Worm (Caenorhabditis elegans) whole organism, L2 larva: ENCODE data around the gene metl-18.

Experiments used
- C34F6.9 ChIP-seq: fragments of 150-350 bp; optimal IDR thresholded peaks from 2 replicates; lab custom pipeline; 2014; ENCODE audit warnings: missing biosample characterization, missing genetic modification characterization
- F13H6.1 ChIP-seq: sonication (generic microtip); optimal IDR thresholded peaks from 2 replicates; lab custom pipeline; 2016; ENCODE audit warnings: missing genetic modification characterization, missing compliant biosample characterization
- Y55F3AM.14 ChIP-seq: fragments of 200-800 bp; sonication (Bioruptor generic); optimal IDR thresholded peaks from 2 replicates; lab custom pipeline; 2018; ENCODE audit warnings: mild to moderate bottlenecking, missing genetic modification characterization, missing compliant biosample characterization
- ZK546.5 ChIP-seq: sonication (generic microtip); optimal IDR thresholded peaks from 2 replicates; lab custom pipeline; 2017; ENCODE audit warnings: missing biosample characterization, missing genetic modification characterization
- alr-1 ChIP-seq: fragments of 150-350 bp; optimal IDR thresholded peaks from 2 replicates; lab custom pipeline; 2014; ENCODE audit warnings: missing biosample characterization, missing genetic modification characterization
- aly-2 ChIP-seq: fragments of 150-350 bp; optimal IDR thresholded peaks from 2 replicates; lab custom pipeline; 2014; ENCODE audit warnings: missing biosample characterization, missing genetic modification characterization
- blmp-1 ChIP-seq: sonication (generic microtip); optimal IDR thresholded peaks from 2 replicates; lab custom pipeline; 2017; ENCODE audit warnings: missing genetic modification characterization, mild to moderate bottlenecking, missing compliant biosample characterization, antibody characterized with exemption, moderate library complexity; ENCODE audit not compliant: insufficient read depth
- ceh-16 ChIP-seq: fragments of 150-350 bp; optimal IDR thresholded peaks from 2 replicates; lab custom pipeline; 2014; ENCODE audit warnings: missing biosample characterization, missing genetic modification characterization
- ceh-82 ChIP-seq: fragments of 150-350 bp; optimal IDR thresholded peaks from 2 replicates; lab custom pipeline; 2014; ENCODE audit warnings: missing biosample characterization, missing genetic modification characterization
- crh-2 ChIP-seq: sonication (generic microtip); optimal IDR thresholded peaks from 2 replicates; lab custom pipeline; 2017; ENCODE audit warnings: missing biosample characterization, missing genetic modification characterization
- dmd-4 ChIP-seq: sonication (generic microtip); optimal IDR thresholded peaks from 2 replicates; lab custom pipeline; 2017; ENCODE audit warnings: missing biosample characterization, missing genetic modification characterization
- egl-27 ChIP-seq: sonication (generic microtip); optimal IDR thresholded peaks from 3 replicates; lab custom pipeline; 2017; ENCODE audit warnings: missing biosample characterization, missing genetic modification reagents, missing genetic modification characterization
- elt-1 ChIP-seq: fragments of 150-350 bp; optimal IDR thresholded peaks from 2 replicates; lab custom pipeline; 2014; ENCODE audit warnings: missing biosample characterization, missing genetic modification characterization
- elt-3 ChIP-seq: sonication (generic microtip); optimal IDR thresholded peaks from 2 replicates; lab custom pipeline; 2017; ENCODE audit warnings: missing biosample characterization, missing genetic modification characterization
- gmeb-1 ChIP-seq: fragments of 150-350 bp; optimal IDR thresholded peaks from 2 replicates; lab custom pipeline; 2014; ENCODE audit warnings: missing biosample characterization, missing genetic modification characterization
- lin-11 ChIP-seq: fragments of 150-350 bp; sonication (generic microtip); optimal IDR thresholded peaks from 2 replicates; lab custom pipeline; 2014; ENCODE audit warnings: missing biosample characterization, missing genetic modification characterization, inconsistent platforms, mixed read lengths
- lin-13 ChIP-seq: fragments of 150-350 bp; optimal IDR thresholded peaks from 2 replicates; lab custom pipeline; 2014; ENCODE audit warnings: missing biosample characterization, missing genetic modification reagents, missing genetic modification characterization
- lin-39 ChIP-seq: fragments of 150-350 bp; optimal IDR thresholded peaks from 2 replicates; lab custom pipeline; 2014; ENCODE audit warnings: missing biosample characterization, missing genetic modification reagents, missing genetic modification characterization
- lsy-2 ChIP-seq, 2 experiments: fragments of 150-350 bp in 1 of 2; sonication (generic microtip) in 1 of 2; optimal IDR thresholded peaks; 2 replicates each; lab custom pipeline; 2014 to 2017; ENCODE audit warnings: missing biosample characterization in 2 of 2, missing genetic modification characterization in 2 of 2
- mab-5 ChIP-seq: fragments of 150-350 bp; optimal IDR thresholded peaks from 2 replicates; lab custom pipeline; 2014; ENCODE audit warnings: missing biosample characterization, missing genetic modification characterization
- mbf-1 ChIP-seq: sonication (generic microtip); optimal IDR thresholded peaks from 2 replicates; lab custom pipeline; 2017; ENCODE audit warnings: missing biosample characterization, missing genetic modification characterization
- mdl-1 ChIP-seq, 2 experiments: fragments of 150-350 bp in 1 of 2; sonication (generic microtip) in 1 of 2; optimal IDR thresholded peaks; 2 replicates each; lab custom pipeline; 2017; ENCODE audit warnings: missing biosample characterization in 2 of 2, missing genetic modification characterization in 2 of 2
- nhr-10 ChIP-seq: sonication (generic microtip); optimal IDR thresholded peaks from 2 replicates; lab custom pipeline; 2017; ENCODE audit warnings: missing biosample characterization, missing genetic modification characterization
- nhr-11 ChIP-seq: fragments of 150-350 bp; optimal IDR thresholded peaks from 2 replicates; lab custom pipeline; 2014; ENCODE audit warnings: missing biosample characterization, missing genetic modification characterization
- nhr-12 ChIP-seq: fragments of 150-350 bp; optimal IDR thresholded peaks from 2 replicates; lab custom pipeline; 2014; ENCODE audit warnings: missing biosample characterization, missing genetic modification characterization
- nhr-129 ChIP-seq: fragments of 150-350 bp; optimal IDR thresholded peaks from 2 replicates; lab custom pipeline; 2014; ENCODE audit warnings: missing biosample characterization, missing genetic modification characterization
- nhr-21 ChIP-seq: fragments of 150-350 bp; optimal IDR thresholded peaks from 2 replicates; lab custom pipeline; 2014; ENCODE audit warnings: missing biosample characterization, missing genetic modification characterization
- nhr-23 ChIP-seq: fragments of 150-350 bp; optimal IDR thresholded peaks from 2 replicates; lab custom pipeline; 2014; ENCODE audit warnings: missing biosample characterization, missing genetic modification reagents, missing genetic modification characterization
- nhr-237 ChIP-seq: fragments of 150-350 bp; optimal IDR thresholded peaks from 2 replicates; lab custom pipeline; 2014; ENCODE audit warnings: missing biosample characterization, missing genetic modification characterization
- nhr-6 ChIP-seq: fragments of 150-350 bp; optimal IDR thresholded peaks from 2 replicates; lab custom pipeline; 2014; ENCODE audit warnings: missing biosample characterization, missing genetic modification characterization
- peb-1 ChIP-seq: fragments of 150-350 bp; optimal IDR thresholded peaks from 2 replicates; lab custom pipeline; 2014; ENCODE audit warnings: missing biosample characterization, missing genetic modification characterization
- sem-4 ChIP-seq: fragments of 150-350 bp; optimal IDR thresholded peaks from 2 replicates; lab custom pipeline; 2014; ENCODE audit warnings: missing biosample characterization, missing genetic modification reagents, missing genetic modification characterization
- skn-1 ChIP-seq: sonication (generic microtip); optimal IDR thresholded peaks from 2 replicates; lab custom pipeline; 2017; ENCODE audit warnings: missing biosample characterization, missing genetic modification characterization
- sma-3 ChIP-seq: sonication (generic microtip); optimal IDR thresholded peaks from 2 replicates; lab custom pipeline; 2016; ENCODE audit warnings: missing genetic modification reagents, missing genetic modification characterization, missing compliant biosample characterization
- sma-9 ChIP-seq, 2 experiments: fragments of 150-350 bp in 1 of 2; sonication (generic microtip) in 1 of 2; optimal IDR thresholded peaks; 2 replicates each; lab custom pipeline; 2014 to 2016; ENCODE audit warnings: missing genetic modification characterization in 2 of 2, mild to moderate bottlenecking in 1 of 2, missing biosample characterization in 1 of 2, missing compliant biosample characterization in 1 of 2, missing genetic modification reagents in 1 of 2, moderate library complexity in 1 of 2
- snpc-4 ChIP-seq: fragments of 150-350 bp; optimal IDR thresholded peaks from 2 replicates; lab custom pipeline; 2014; ENCODE audit warnings: missing biosample characterization, missing genetic modification characterization
- unc-39 ChIP-seq: fragments of 150-350 bp; optimal IDR thresholded peaks from 2 replicates; lab custom pipeline; 2014; ENCODE audit warnings: missing biosample characterization, missing genetic modification characterization
- unc-55 ChIP-seq: fragments of 150-350 bp; sonication (generic microtip); optimal IDR thresholded peaks from 3 replicates; lab custom pipeline; 2014; ENCODE audit warnings: missing biosample characterization, missing genetic modification reagents, missing genetic modification characterization
- zag-1 ChIP-seq: fragments of 150-350 bp; optimal IDR thresholded peaks from 2 replicates; lab custom pipeline; 2014; ENCODE audit warnings: missing biosample characterization, missing genetic modification characterization
- ztf-1 ChIP-seq: fragments of 200-800 bp; sonication (Bioruptor generic); conservative IDR thresholded peaks from 2 replicates; pipeline ENCODE4 v1.3.6; 2022; ENCODE audit warnings: missing genetic modification characterization, missing compliant biosample characterization
- ztf-11 ChIP-seq: sonication (generic microtip); optimal IDR thresholded peaks from 2 replicates; lab custom pipeline; 2017; ENCODE audit warnings: missing biosample characterization, missing genetic modification characterization
- ztf-4 ChIP-seq: fragments of 150-350 bp; optimal IDR thresholded peaks from 2 replicates; lab custom pipeline; 2014; ENCODE audit warnings: missing biosample characterization, missing genetic modification characterization

metl-18 gene

ce11 chrIII:3389426-3390020, 36.0 kb upstream of the metl-18 start, which contains the start of the genes elmd-1 and hecw-1 (continued):
- peak; percentile 53 for TF ChIP-seq gmeb-1
- TF ChIP-seq nhr-6 (tag; lab: Kevin White, UChicago): no peak

DNA sequence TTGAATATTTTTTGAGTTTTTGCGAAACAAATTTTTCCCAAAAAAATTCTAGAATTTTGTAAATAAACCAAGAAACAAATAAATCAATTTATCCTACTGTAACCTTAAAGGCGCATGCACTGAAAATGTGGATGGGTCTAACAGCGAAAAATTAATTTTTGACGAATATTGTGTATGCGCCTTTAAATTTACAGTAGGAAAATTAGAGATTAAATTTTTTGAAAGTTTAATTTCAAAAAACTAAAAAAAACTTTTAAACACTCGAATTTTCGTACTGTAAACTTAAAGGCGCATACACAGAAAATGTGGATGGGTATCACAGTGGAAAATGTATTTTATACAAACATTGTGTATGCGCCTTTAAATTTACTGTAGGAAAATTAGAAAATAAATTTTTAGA, 35.4 kb upstream of the metl-18 start:
- no peak for TF ChIP-seq unc-39 (tag; lab: Kevin White, UChicago)
- TF ChIP-seq unc-55: no peak
- TF ChIP-seq nhr-12: no peak
- TF ChIP-seq nhr-21: no peak
- TF ChIP-seq ztf-4: no peak
- TF ChIP-seq nhr-23 (tag; lab: Kevin White, UChicago): no peak
- TF ChIP-seq alr-1 (tag; lab: Kevin White, UChicago): no peak
- TF ChIP-seq aly-2 (tag; lab: Kevin White, UChicago): no peak
- TF ChIP-seq elt-3 (tag; lab: Kevin White, UChicago): no peak
- TF ChIP-seq Y55F3AM.14 (GFP tag; lab: Kevin White, UChicago): no peak

DNA sequence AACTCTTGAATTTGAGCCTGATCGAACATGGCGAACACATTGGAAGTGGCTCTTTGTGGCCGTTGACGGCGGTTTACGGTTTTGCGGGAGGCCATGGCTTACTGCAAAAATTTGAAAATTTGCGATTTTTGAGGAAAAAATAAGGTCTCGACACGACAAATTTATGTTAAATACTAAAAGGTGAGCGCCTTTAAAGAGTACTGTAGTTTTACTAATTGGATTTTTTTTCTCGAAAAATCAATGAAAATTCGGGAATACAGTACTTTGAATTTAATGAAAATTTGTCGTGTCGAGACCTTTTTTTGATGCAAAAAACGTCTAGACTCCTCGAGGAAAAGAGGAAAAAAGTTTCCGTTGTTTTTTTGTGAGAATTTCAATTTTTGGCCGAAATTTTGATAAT, 31.9 kb upstream of the metl-18 start, which contains the start of gene mlc-4:
TSS of gene mlc-4 (minus strand) at position 101 of the 400 bp plus-strand sequence.
- TF ChIP-seq lin-13 (GFP tag; lab: Kevin White, UChicago) (no peak), Y55F3AM.14 (GFP tag; lab: Kevin White, UChicago) (no peak), mab-5 (no peak), F13H6.1 (tag; lab: Kevin White, UChicago) (no peak), elt-3 (tag; lab: Kevin White, UChicago) (no peak), unc-55 (no peak), lin-11 (tag; lab: Kevin White, UChicago) (no peak), unc-39 (tag; lab: Kevin White, UChicago) (no peak), sma-9 (GFP tag; optimal IDR thresholded peaks at IDR 0.05; lab: Kevin White, UChicago) (no peak), sma-9 (tag; optimal IDR thresholded peaks at IDR 0.05; lab: Kevin White, UChicago) (no peak), nhr-21 (no peak)

ce11 chrIII:3395112-3395511, 30.4 kb upstream of the metl-18 start:
- TF ChIP-seq lin-13 (GFP tag; lab: Kevin White, UChicago): no peak
- TF ChIP-seq elt-1 (tag; lab: Kevin White, UChicago): no peak
- TF ChIP-seq gmeb-1: no peak
- TF ChIP-seq sem-4 (tag; lab: Kevin White, UChicago): no peak
- no peak for TF ChIP-seq sma-3 (GFP tag; lab: Kevin White, UChicago)
- TF ChIP-seq peb-1 (tag; lab: Kevin White, UChicago): no peak
- TF ChIP-seq mab-5: no peak
- TF ChIP-seq crh-2: no peak
- TF ChIP-seq zag-1 (tag; lab: Kevin White, UChicago): no peak
- no peak for TF ChIP-seq skn-1 (tag; lab: Kevin White, UChicago)
- TF ChIP-seq lin-11 (tag; lab: Kevin White, UChicago): no peak
- no peak for TF ChIP-seq unc-55
- TF ChIP-seq snpc-4 (tag; lab: Kevin White, UChicago): no peak
- no peak for TF ChIP-seq C34F6.9 (tag; lab: Kevin White, UChicago)
- TF ChIP-seq ztf-1 (GFP tag; lab: Robert Waterston, UW): no peak
- no peak for TF ChIP-seq blmp-1
- TF ChIP-seq ztf-11 (tag; lab: Kevin White, UChicago): no peak
- no peak for TF ChIP-seq dmd-4 (tag; lab: Kevin White, UChicago)
- no peak for TF ChIP-seq unc-39 (tag; lab: Kevin White, UChicago)

DNA sequence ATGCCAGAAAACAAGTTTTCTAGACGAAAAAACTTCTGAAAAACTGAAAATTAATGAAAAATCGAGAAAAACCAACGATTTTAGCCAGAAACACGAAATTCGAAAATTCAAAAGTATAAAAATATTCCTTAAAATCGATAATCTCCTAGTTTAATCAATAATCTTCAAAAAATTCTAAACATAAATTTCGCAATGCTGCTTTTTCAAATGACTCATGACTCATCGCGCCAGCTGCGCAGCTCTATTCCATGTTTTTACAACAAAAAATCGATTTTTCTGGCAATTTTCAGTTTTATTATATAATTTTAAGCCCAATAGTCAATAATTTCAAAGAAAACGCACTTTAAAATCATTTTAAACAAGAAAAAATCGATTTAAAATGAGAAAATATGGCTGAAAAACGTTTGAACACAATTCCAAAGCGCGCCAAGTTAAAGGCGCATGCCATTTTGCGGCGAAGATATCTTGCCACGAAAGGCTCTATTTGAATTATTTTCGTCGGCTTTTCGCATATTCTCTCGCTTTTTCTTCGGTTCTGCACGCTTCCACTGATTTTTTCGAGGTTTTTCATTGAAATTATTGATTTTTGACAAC, 29.6 kb upstream of the metl-18 start, which contains the start of gene cri-3:
TSS of gene cri-3 (plus strand) at position 482 of the 594 bp plus-strand sequence.
- TF ChIP-seq ztf-1 (GFP tag; lab: Robert Waterston, UW) (no peak), nhr-12 (no peak), aly-2 (tag; lab: Kevin White, UChicago) (no peak), C34F6.9 (tag; lab: Kevin White, UChicago) (peak; percentile 56), ZK546.5 (tag; lab: Kevin White, UChicago) (no peak), lin-11 (tag; lab: Kevin White, UChicago) (no peak), ztf-4 (no peak), gmeb-1 (peak; percentile 40), mdl-1 (tag; optimal IDR thresholded peaks at IDR 0.05; lab: Kevin White, UChicago) (no peak), mbf-1 (no peak), lin-13 (GFP tag; lab: Kevin White, UChicago) (no peak), nhr-21 (no peak), nhr-237 (tag; lab: Kevin White, UChicago) (no peak), crh-2 (peak; percentile 26), elt-1 (tag; lab: Kevin White, UChicago) (no peak), sma-3 (GFP tag; lab: Kevin White, UChicago) (no peak), lin-39 (no peak), ceh-16 (tag; lab: Kevin White, UChicago) (no peak), lsy-2 (tag; optimal IDR thresholded peaks at IDR 0.05; lab: Kevin White, UChicago) (peak in 1 of 2 experiments; percentile 41), nhr-11 (tag; lab: Kevin White, UChicago) (no peak), peb-1 (tag; lab: Kevin White, UChicago) (no peak), nhr-10 (tag; lab: Kevin White, UChicago) (no peak), blmp-1 (no peak), ceh-82 (tag; lab: Kevin White, UChicago) (no peak), egl-27 (no peak), nhr-129 (tag; lab: Kevin White, UChicago) (peak; percentile 32)
